Worm (Caenorhabditis elegans) whole organism, L4 larva: ENCODE data around the gene Y73B6BL.14.
A peak's percentile ranks its signal among the peaks of the same experiment; 100 is the strongest.
"Not testable (repeated sequence)": the region's sequence is repeated elsewhere in the genome, so short reads cannot be mapped to it uniquely, and the experiment has no call there.

ENCODE experiments used
- D1046.2 ChIP-seq: fragments of 200-800 bp; sonication (Bioruptor generic); IDR thresholded peaks from 2 replicates; pipeline ENCODE4 v1.3.6; 2022; ENCODE audit warnings: missing genetic modification characterization, missing compliant biosample characterization
- F26F4.8 ChIP-seq: fragments of 200-800 bp; sonication (Bioruptor generic); conservative IDR thresholded peaks from 2 replicates; pipeline ENCODE4 v1.3.6; 2022; ENCODE audit warnings: missing genetic modification characterization, missing compliant biosample characterization
- T20F7.1 ChIP-seq: fragments of 200-800 bp; sonication (Bioruptor generic); optimal IDR thresholded peaks from 2 replicates; lab custom pipeline; 2018; ENCODE audit warnings: mild to moderate bottlenecking, missing genetic modification characterization, missing compliant biosample characterization
- T26A8.4 ChIP-seq: fragments of 200-800 bp; sonication (Bioruptor generic); IDR thresholded peaks from 2 replicates; pipeline ENCODE4 v1.3.6; 2022; ENCODE audit warnings: missing genetic modification characterization, missing compliant biosample characterization
- Y105C5A.15 ChIP-seq: fragments of 200-800 bp; sonication (Bioruptor generic); IDR thresholded peaks from 2 replicates; pipeline ENCODE4 v1.3.6; 2022; ENCODE audit warnings: missing genetic modification characterization, missing compliant biosample characterization
- Y48G9A.11 ChIP-seq: fragments of 200-800 bp; sonication (Bioruptor generic); IDR thresholded peaks from 2 replicates; pipeline ENCODE4 v1.3.6; 2022; ENCODE audit warnings: missing genetic modification reagents, missing genetic modification characterization, missing compliant biosample characterization
- Y75B8A.6 ChIP-seq: fragments of 200-800 bp; sonication (Bioruptor generic); IDR thresholded peaks from 2 replicates; pipeline ENCODE4 v1.3.6; 2022; ENCODE audit warnings: missing genetic modification reagents, missing genetic modification characterization, missing compliant biosample characterization
- aha-1 ChIP-seq: fragments of 150-350 bp; peaks from one replicate; lab custom pipeline; 2014; ENCODE audit warnings: missing biosample characterization, missing genetic modification characterization
- arid-1 ChIP-seq: fragments of 200-800 bp; sonication (Bioruptor generic); conservative IDR thresholded peaks from 2 replicates; pipeline ENCODE4 v1.3.6; 2022; ENCODE audit warnings: missing genetic modification reagents, missing genetic modification characterization, missing compliant biosample characterization
- attf-4 ChIP-seq: sonication (generic microtip); optimal IDR thresholded peaks from 3 replicates; lab custom pipeline; 2017; ENCODE audit warnings: missing biosample characterization, missing genetic modification characterization
- ceh-20 ChIP-seq: fragments of 200-800 bp; sonication (Bioruptor generic); IDR thresholded peaks from 2 replicates; pipeline ENCODE4 v1.3.6; 2022; ENCODE audit warnings: missing genetic modification reagents, missing genetic modification characterization, missing compliant biosample characterization
- ceh-32 ChIP-seq: sonication (generic microtip); optimal IDR thresholded peaks from 2 replicates; lab custom pipeline; 2016; ENCODE audit warnings: mild to moderate bottlenecking, missing genetic modification characterization, missing compliant biosample characterization; ENCODE audit not compliant: poor library complexity
- daf-12 ChIP-seq: fragments of 150-350 bp; optimal IDR thresholded peaks from 2 replicates; lab custom pipeline; 2014; ENCODE audit warnings: missing biosample characterization, missing genetic modification reagents, missing genetic modification characterization
- dmd-8 ChIP-seq: fragments of 200-800 bp; sonication (Bioruptor generic); IDR thresholded peaks from 2 replicates; pipeline ENCODE4 v1.3.6; 2022; ENCODE audit warnings: missing genetic modification characterization, missing compliant biosample characterization
- dmd-9 ChIP-seq: fragments of 200-800 bp; sonication (Bioruptor generic); IDR thresholded peaks from 2 replicates; pipeline ENCODE4 v1.3.6; 2022; ENCODE audit warnings: missing genetic modification reagents, missing genetic modification characterization, missing compliant biosample characterization
- dpl-1 ChIP-seq: fragments of 150-350 bp; optimal IDR thresholded peaks from 2 replicates; lab custom pipeline; 2014; ENCODE audit warnings: missing biosample characterization, missing genetic modification reagents, missing genetic modification characterization
- dve-1 ChIP-seq: sonication (generic microtip); optimal IDR thresholded peaks from 2 replicates; lab custom pipeline; 2017; ENCODE audit warnings: antibody characterized with exemption, mild to moderate bottlenecking, missing genetic modification characterization, missing compliant biosample characterization; ENCODE audit not compliant: insufficient read depth
- egl-27 ChIP-seq: sonication (generic microtip); optimal IDR thresholded peaks from 3 replicates; lab custom pipeline; 2017; ENCODE audit warnings: missing biosample characterization, missing genetic modification reagents, missing genetic modification characterization
- egl-43 ChIP-seq: fragments of 200-800 bp; sonication (Bioruptor generic); IDR thresholded peaks from 2 replicates; pipeline ENCODE4 v1.3.6; 2022; ENCODE audit warnings: missing genetic modification reagents, missing genetic modification characterization, missing compliant biosample characterization
- gei-8 ChIP-seq: fragments of 200-800 bp; sonication (Bioruptor generic); optimal IDR thresholded peaks from 2 replicates; lab custom pipeline; 2018; ENCODE audit warnings: mild to moderate bottlenecking, missing genetic modification characterization, missing compliant biosample characterization
- lin-1 ChIP-seq: fragments of 200-800 bp; sonication (Bioruptor generic); IDR thresholded peaks from 2 replicates; pipeline ENCODE4 v1.3.6; 2022; ENCODE audit warnings: missing genetic modification reagents, missing genetic modification characterization, missing compliant biosample characterization
- lir-3 ChIP-seq: sonication (generic microtip); optimal IDR thresholded peaks from 2 replicates; lab custom pipeline; 2016; ENCODE audit warnings: mild to moderate bottlenecking, missing genetic modification characterization, missing compliant biosample characterization
- madf-9 ChIP-seq: fragments of 200-800 bp; sonication (Bioruptor generic); conservative IDR thresholded peaks from 2 replicates; pipeline ENCODE4 v1.3.6; 2022; ENCODE audit warnings: missing genetic modification reagents, missing genetic modification characterization, missing compliant biosample characterization
- mes-2 ChIP-seq: sonication (generic microtip); optimal IDR thresholded peaks from 2 replicates; lab custom pipeline; 2016; ENCODE audit warnings: missing genotype, mild to moderate bottlenecking, missing genetic modification characterization, missing compliant biosample characterization; ENCODE audit not compliant: poor library complexity, severe bottlenecking
- mxl-2 ChIP-seq: fragments of 200-800 bp; sonication (Bioruptor generic); conservative IDR thresholded peaks from 2 replicates; pipeline ENCODE4 v1.3.6; 2022; ENCODE audit warnings: missing genetic modification reagents, missing genetic modification characterization, missing compliant biosample characterization
- nhr-102 ChIP-seq: sonication (generic microtip); optimal IDR thresholded peaks from 2 replicates; lab custom pipeline; 2016; ENCODE audit warnings: mild to moderate bottlenecking, missing genetic modification characterization, moderate library complexity, missing compliant biosample characterization
- nhr-25 ChIP-seq: sonication (generic microtip); optimal IDR thresholded peaks from 2 replicates; lab custom pipeline; 2017; ENCODE audit warnings: missing genetic modification characterization, mild to moderate bottlenecking, missing compliant biosample characterization, antibody characterized with exemption, moderate library complexity, borderline replicate concordance; ENCODE audit not compliant: insufficient read depth
- nhr-28 ChIP-seq: fragments of 150-350 bp; optimal IDR thresholded peaks from 2 replicates; lab custom pipeline; 2014; ENCODE audit warnings: missing biosample characterization, missing genetic modification characterization
- nhr-48 ChIP-seq: sonication (generic microtip); optimal IDR thresholded peaks from 2 replicates; lab custom pipeline; 2016; ENCODE audit warnings: mild to moderate bottlenecking, missing genetic modification characterization, missing compliant biosample characterization
- nhr-6 ChIP-seq: fragments of 150-350 bp; optimal IDR thresholded peaks from 2 replicates; lab custom pipeline; 2014; ENCODE audit warnings: missing biosample characterization, missing genetic modification characterization
- rbr-2 ChIP-seq: sonication (generic microtip); optimal IDR thresholded peaks from 2 replicates; lab custom pipeline; 2016; ENCODE audit warnings: missing genotype, missing genetic modification characterization, missing compliant biosample characterization
- skn-1 ChIP-seq: fragments of 150-350 bp; optimal IDR thresholded peaks from 2 replicates; lab custom pipeline; 2014; ENCODE audit warnings: missing biosample characterization, missing genetic modification characterization
- snpc-1.2 ChIP-seq: fragments of 200-800 bp; sonication (Bioruptor generic); IDR thresholded peaks from 2 replicates; pipeline ENCODE4 v1.3.6; 2022; ENCODE audit warnings: missing genetic modification reagents, missing genetic modification characterization, missing compliant biosample characterization
- spr-3 ChIP-seq: fragments of 200-800 bp; sonication (Bioruptor generic); optimal IDR thresholded peaks from 2 replicates; lab custom pipeline; 2018; ENCODE audit warnings: mild to moderate bottlenecking, missing genetic modification characterization, missing compliant biosample characterization
- unc-39 ChIP-seq: sonication (generic microtip); optimal IDR thresholded peaks from 2 replicates; lab custom pipeline; 2017; ENCODE audit warnings: missing biosample characterization, missing genetic modification characterization
- unc-62 ChIP-seq, 3 experiments: fragments of 150-350 bp in 1 of 3; sonication (generic microtip); optimal IDR thresholded peaks in 2 of 3; peaks in 1 of 3; 1 replicate in 1 of 3; 2 replicates in 2 of 3; lab custom pipeline; 2014 to 2017; ENCODE audit warnings: missing biosample characterization in 3 of 3, missing genetic modification characterization in 3 of 3, missing genetic modification reagents in 3 of 3, missing genotype in 1 of 3
- vab-7 ChIP-seq: fragments of 200-800 bp; sonication (Bioruptor generic); IDR thresholded peaks from 2 replicates; pipeline ENCODE4 v1.3.6; 2022; ENCODE audit warnings: missing genetic modification reagents, missing genetic modification characterization, missing compliant biosample characterization
- zag-1 ChIP-seq: fragments of 150-350 bp; optimal IDR thresholded peaks from 2 replicates; lab custom pipeline; 2014; ENCODE audit warnings: missing biosample characterization, missing genetic modification characterization

Gene Y73B6BL.14

DNA sequence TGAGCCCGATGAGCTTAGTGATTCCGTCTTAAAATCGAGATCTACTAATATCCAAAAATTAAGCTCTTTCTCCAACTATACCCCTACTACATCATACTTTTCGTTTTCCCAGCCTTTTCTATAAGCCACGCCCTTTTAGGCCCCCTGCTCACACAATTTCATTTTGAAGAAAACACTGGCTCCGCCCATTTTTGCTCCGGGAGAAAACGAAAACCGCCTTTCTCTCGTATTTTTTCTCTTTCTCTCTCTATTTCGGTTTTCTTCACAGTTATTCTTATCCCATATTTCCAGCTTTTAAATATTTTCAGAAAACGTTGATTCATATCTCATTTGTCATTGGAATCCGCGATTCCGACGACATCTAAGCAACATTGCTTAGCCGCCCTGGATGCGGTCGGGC is 18.9 kb upstream of the Y73B6BL.14 start, which contains the start of gene Y73B6BL.47:
Y73B6BL.47 (plus strand) TSS at position 301 of the 400 bp plus-strand sequence.
- no peak for TF ChIP-seq nhr-6
- no peak for TF ChIP-seq unc-39
- TF ChIP-seq egl-43 (GFP tag; lab: Robert Waterston, UW), result no peak
- no peak for TF ChIP-seq D1046.2 (GFP tag; lab: Robert Waterston, UW)
- no peak for TF ChIP-seq zag-1
- TF ChIP-seq aha-1 (tag; lab: Kevin White, UChicago), result no peak
- TF ChIP-seq unc-62 (GFP tag; optimal IDR thresholded peaks at IDR 0.05 in 1 of 2; lab: Kevin White, UChicago), result no peak
- no peak for TF ChIP-seq unc-62 (tag; optimal IDR thresholded peaks at IDR 0.05; lab: Kevin White, UChicago)
- TF ChIP-seq nhr-102 (tag; lab: Kevin White, UChicago), result no peak
- no peak for TF ChIP-seq mxl-2 (GFP tag; lab: Robert Waterston, UW)
- TF ChIP-seq ceh-32 (tag; lab: Kevin White, UChicago), result no peak
- no peak for TF ChIP-seq Y105C5A.15
- no peak for TF ChIP-seq nhr-25
- TF ChIP-seq attf-4, result no peak
- TF ChIP-seq dpl-1 (GFP tag; lab: Kevin White, UChicago), result no peak
- no peak for TF ChIP-seq dmd-9 (GFP tag; lab: Robert Waterston, UW)
- no peak for TF ChIP-seq T20F7.1 (GFP tag; lab: Kevin White, UChicago)
- TF ChIP-seq madf-9 (GFP tag; lab: Robert Waterston, UW), result no peak
- TF ChIP-seq gei-8 (GFP tag; lab: Kevin White, UChicago), result no peak
- no peak for TF ChIP-seq arid-1 (GFP tag; lab: Robert Waterston, UW)
- TF ChIP-seq vab-7, result no peak

DNA sequence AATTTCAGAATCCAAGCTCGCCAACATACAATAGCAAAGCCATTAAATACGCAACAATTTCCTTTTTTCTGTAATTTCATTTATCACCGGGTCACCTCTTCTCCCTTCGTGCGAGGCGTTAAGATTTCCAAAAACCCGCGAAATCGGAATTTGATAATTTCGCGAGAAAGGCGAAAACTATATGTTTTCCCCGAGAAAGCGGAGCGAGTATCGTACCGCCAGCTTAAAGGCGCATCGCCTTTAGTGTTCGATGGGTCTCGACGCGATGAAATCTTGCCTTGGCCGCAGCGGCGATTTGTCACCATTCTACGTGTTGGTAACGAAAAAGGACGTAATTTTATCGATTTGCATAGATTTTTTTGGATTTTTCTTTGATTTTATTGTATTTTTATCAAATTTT is 5.0 kb upstream of the Y73B6BL.14 start:
- peak; percentile 75 for TF ChIP-seq snpc-1.2 (GFP tag; lab: Robert Waterston, UW)

DNA sequence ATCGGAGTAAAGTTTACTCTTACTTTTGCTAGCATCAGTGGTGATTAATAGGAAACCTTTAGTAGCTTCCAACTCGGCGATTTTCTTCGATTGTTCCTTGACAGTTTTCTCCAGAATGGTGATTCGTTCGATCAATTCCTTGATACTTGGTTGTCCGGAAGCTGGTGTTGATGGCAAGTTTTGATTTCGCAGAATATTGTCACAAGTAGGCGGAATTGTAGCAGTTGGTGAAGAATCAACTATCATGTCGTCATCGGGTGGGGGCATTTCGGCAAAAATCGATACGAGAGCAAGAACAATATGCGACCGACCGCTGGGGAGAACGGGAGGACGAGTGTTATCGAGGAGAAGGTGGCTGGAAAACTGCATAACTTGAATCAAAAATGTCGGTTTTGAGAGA is 4.4 kb upstream of the Y73B6BL.14 start, which contains the start of gene Y73B6BL.289:
Y73B6BL.289 (plus strand) TSS at position 301 of the 400 bp plus-strand sequence.
- TF ChIP-seq mes-2 (tag; lab: Kevin White, UChicago); aha-1 (tag; lab: Kevin White, UChicago); Y48G9A.11 (GFP tag; lab: Robert Waterston, UW): not testable (repeated sequence)
- TF ChIP-seq, all 104 proteins: peak for 0; not testable (repeated sequence) for 104

DNA sequence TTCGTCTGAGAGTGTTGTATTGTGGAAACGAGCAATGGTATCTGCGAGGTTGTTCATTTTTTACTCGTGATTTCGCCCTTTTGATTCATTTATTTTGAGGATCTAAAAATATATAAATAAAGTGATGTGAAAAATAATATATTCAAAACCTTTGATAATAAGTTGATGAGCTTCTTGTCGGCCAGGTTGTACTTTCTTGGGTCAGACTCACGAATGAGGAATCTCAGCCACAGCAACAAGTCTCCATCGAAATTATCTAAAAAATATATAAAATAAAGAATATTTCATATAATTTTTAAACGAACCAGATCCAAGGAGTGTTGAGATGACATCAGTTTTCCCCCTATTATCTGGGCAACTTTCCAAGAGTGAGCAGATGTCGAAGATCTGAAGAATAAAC is 345 bp downstream of the Y73B6BL.14 start, which contains the start of gene Y73B6BL.288:
Y73B6BL.288 (minus strand) TSS at position 101 of the 400 bp plus-strand sequence.
- TF ChIP-seq spr-3 (GFP tag; lab: Kevin White, UChicago) (no peak), nhr-48 (tag; lab: Kevin White, UChicago) (no peak), Y75B8A.6 (GFP tag; lab: Robert Waterston, UW) (no peak)

DNA sequence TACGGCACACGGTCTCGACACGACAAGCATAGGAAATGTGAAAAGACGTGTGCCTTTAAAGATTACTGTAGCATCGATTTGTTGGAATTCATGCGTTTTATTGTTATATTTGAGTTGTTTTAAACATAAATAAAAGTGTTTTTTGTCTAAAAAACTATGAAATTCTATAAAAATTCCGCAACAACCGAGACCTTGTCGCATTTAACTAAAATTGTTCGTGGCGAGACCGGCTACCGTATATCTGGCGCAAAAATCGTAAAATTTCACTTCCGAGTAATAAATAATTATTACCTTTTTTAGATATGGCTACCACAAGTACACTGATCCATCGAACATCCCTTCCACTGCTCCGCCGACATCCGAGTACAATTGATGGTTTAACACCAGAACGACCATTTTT is 5.4 kb downstream of the Y73B6BL.14 start, which contains the start of gene ipla-6:
ipla-6 (plus strand) TSS at position 301 of the 400 bp plus-strand sequence.
- TF ChIP-seq dve-1 (tag; lab: Kevin White, UChicago) (no peak), T26A8.4 (no peak), F26F4.8 (GFP tag; lab: Robert Waterston, UW) (no peak), dmd-8 (GFP tag; lab: Robert Waterston, UW) (no peak), rbr-2 (tag; lab: Kevin White, UChicago) (no peak), daf-12 (tag; lab: Kevin White, UChicago) (no peak), lir-3 (tag; lab: Kevin White, UChicago) (no peak), gei-8 (GFP tag; lab: Kevin White, UChicago) (no peak), lin-1 (GFP tag; lab: Robert Waterston, UW) (no peak), ceh-20 (no peak), D1046.2 (GFP tag; lab: Robert Waterston, UW) (no peak), ceh-32 (tag; lab: Kevin White, UChicago) (no peak), mxl-2 (GFP tag; lab: Robert Waterston, UW) (no peak), skn-1 (tag; lab: Kevin White, UChicago) (no peak), unc-62 (GFP tag; optimal IDR thresholded peaks at IDR 0.05 in 1 of 2; lab: Kevin White, UChicago) (no peak), unc-62 (tag; optimal IDR thresholded peaks at IDR 0.05; lab: Kevin White, UChicago) (no peak), egl-27 (tag; lab: Kevin White, UChicago) (no peak), mes-2 (tag; lab: Kevin White, UChicago) (no peak), nhr-28 (tag; lab: Kevin White, UChicago) (no peak)
